Fruit fly (Drosophila melanogaster) whole organism, embryonic: ENCODE measurements around the gene CG15046.

Experiments
- Ada2b ChIP-seq: fragments of 200-800 bp; sonication (Bioruptor generic); IDR thresholded peaks from 2 replicates; pipeline ENCODE4 v1.3.6; 2022; ENCODE audit warnings: missing biosample characterization, missing genetic modification characterization
- Antp ChIP-seq: fragments of 200-800 bp; sonication (Bioruptor generic); optimal IDR thresholded peaks from 3 replicates; lab custom pipeline; 2016; ENCODE audit warnings: missing biosample characterization, missing genetic modification characterization
- Atf6 ChIP-seq: fragments of 200-800 bp; sonication (Bioruptor generic); IDR thresholded peaks from 2 replicates; pipeline ENCODE4 v1.3.6; 2022; ENCODE audit warnings: missing biosample characterization, missing genetic modification characterization
- CG11456 ChIP-seq: fragments of 200-800 bp; sonication (Bioruptor generic); IDR thresholded peaks from 3 replicates; pipeline ENCODE4 v1.3.6; 2022; ENCODE audit warnings: missing biosample characterization, missing genetic modification characterization
- CG12155 ChIP-seq: fragments of 200-800 bp; sonication (Bioruptor generic); optimal IDR thresholded peaks from 3 replicates; lab custom pipeline; 2016; ENCODE audit warnings: missing biosample characterization, missing genetic modification characterization
- CG12769 ChIP-seq: fragments of 200-800 bp; sonication (Bioruptor generic); optimal IDR thresholded peaks from 2 replicates; lab custom pipeline; 2019; ENCODE audit warnings: missing biosample characterization, mild to moderate bottlenecking, missing genetic modification characterization, moderate library complexity
- CG13894 ChIP-seq: fragments of 200-800 bp; sonication (Bioruptor generic); optimal IDR thresholded peaks from 3 replicates; lab custom pipeline; 2018; ENCODE audit warnings: missing biosample characterization, mild to moderate bottlenecking, missing genetic modification characterization, moderate library complexity
- CG15514 ChIP-seq: fragments of 200-800 bp; sonication (Bioruptor generic); optimal IDR thresholded peaks from 3 replicates; lab custom pipeline; 2017; ENCODE audit warnings: missing biosample characterization, missing genetic modification characterization, mild to moderate bottlenecking, moderate library complexity, missing genetic modification reagents
- CG1647 ChIP-seq: fragments of 200-800 bp; sonication (Bioruptor generic); optimal IDR thresholded peaks from 3 replicates; lab custom pipeline; 2016; ENCODE audit warnings: missing biosample characterization, missing genetic modification characterization
- CG18476 ChIP-seq: fragments of 200-800 bp; sonication (Bioruptor generic); optimal IDR thresholded peaks from 2 replicates; lab custom pipeline; 2016; ENCODE audit warnings: missing biosample characterization, mild to moderate bottlenecking, missing genetic modification characterization
- CG3163 ChIP-seq: fragments of 200-800 bp; sonication (Bioruptor generic); optimal IDR thresholded peaks from 3 replicates; lab custom pipeline; 2016; ENCODE audit warnings: missing biosample characterization, missing genetic modification characterization
- CG33557 ChIP-seq: fragments of 200-800 bp; sonication (Bioruptor generic); optimal IDR thresholded peaks from 2 replicates; lab custom pipeline; 2019; ENCODE audit warnings: missing biosample characterization, mild to moderate bottlenecking, missing genetic modification characterization, moderate library complexity
- CG7745 ChIP-seq: fragments of 200-800 bp; sonication (Bioruptor generic); optimal IDR thresholded peaks from 2 replicates; lab custom pipeline; 2018; ENCODE audit warnings: missing biosample characterization, mild to moderate bottlenecking, missing genetic modification characterization, moderate library complexity
- CG7786 ChIP-seq: fragments of 200-800 bp; sonication (Bioruptor generic); optimal IDR thresholded peaks from 2 replicates; lab custom pipeline; 2016; ENCODE audit warnings: missing biosample characterization, missing genetic modification characterization
- CG9215 ChIP-seq: fragments of 200-800 bp; sonication (Bioruptor generic); IDR thresholded peaks from 2 replicates; pipeline ENCODE4 v1.3.6; 2022; ENCODE audit warnings: missing biosample characterization, missing genetic modification characterization
- CG9876 ChIP-seq: fragments of 200-800 bp; sonication (Bioruptor generic); optimal IDR thresholded peaks from 2 replicates; lab custom pipeline; 2016; ENCODE audit warnings: missing biosample characterization, missing genetic modification characterization
- CG9932 ChIP-seq: fragments of 200-800 bp; sonication (Bioruptor generic); IDR thresholded peaks from 2 replicates; pipeline ENCODE4 v1.3.6; 2022; ENCODE audit warnings: missing biosample characterization, missing genetic modification characterization
- CoRest ChIP-seq: fragments of 200-800 bp; sonication (Bioruptor generic); optimal IDR thresholded peaks from 3 replicates; lab custom pipeline; 2018; ENCODE audit warnings: missing biosample characterization, mild to moderate bottlenecking, missing genetic modification characterization, moderate library complexity
- Dek ChIP-seq: fragments of 200-800 bp; sonication (Bioruptor generic); optimal IDR thresholded peaks from 3 replicates; lab custom pipeline; 2019; ENCODE audit warnings: missing biosample characterization, mild to moderate bottlenecking, missing genetic modification characterization, moderate library complexity
- E2f1 ChIP-seq: fragments of 200-800 bp; sonication (Bioruptor generic); IDR thresholded peaks from 2 replicates; pipeline ENCODE4 v1.3.6; 2022; ENCODE audit warnings: missing biosample characterization, missing genetic modification characterization
- GATAe ChIP-seq: fragments of 200-800 bp; sonication (Bioruptor generic); conservative IDR thresholded peaks from 2 replicates; pipeline ENCODE4 v1.3.6; 2022; ENCODE audit warnings: missing biosample characterization, missing genetic modification characterization
- Gug ChIP-seq: fragments of 200-800 bp; sonication (Bioruptor generic); IDR thresholded peaks from 4 replicates; pipeline ENCODE4 v1.3.6; 2022; ENCODE audit warnings: missing biosample characterization, missing genetic modification characterization
- Hmx ChIP-seq: fragments of 200-800 bp; sonication (Bioruptor generic); optimal IDR thresholded peaks from 2 replicates; lab custom pipeline; 2016; ENCODE audit warnings: missing biosample characterization, missing genetic modification characterization
- Max ChIP-seq: fragments of 200-800 bp; sonication (Bioruptor generic); optimal IDR thresholded peaks from 2 replicates; lab custom pipeline; 2016; ENCODE audit warnings: missing biosample characterization, mild to moderate bottlenecking, missing genetic modification characterization
- Meics ChIP-seq: fragments of 200-800 bp; sonication (Bioruptor generic); optimal IDR thresholded peaks from 2 replicates; lab custom pipeline; 2017; ENCODE audit warnings: missing biosample characterization, mild to moderate bottlenecking, missing genetic modification characterization
- Mrtf ChIP-seq: fragments of 200-800 bp; sonication (Bioruptor generic); IDR thresholded peaks from 3 replicates; pipeline ENCODE4 v1.3.6; 2022; ENCODE audit warnings: missing biosample characterization, missing genetic modification characterization
- Myb ChIP-seq: fragments of 200-800 bp; sonication (Bioruptor generic); optimal IDR thresholded peaks from 2 replicates; lab custom pipeline; 2016; ENCODE audit warnings: missing biosample characterization, missing genetic modification characterization
- NFAT ChIP-seq: fragments of 200-800 bp; sonication (Bioruptor generic); IDR thresholded peaks from 2 replicates; pipeline ENCODE4 v1.3.6; 2022; ENCODE audit warnings: missing biosample characterization, missing genetic modification characterization
- NK7.1 ChIP-seq: fragments of 200-800 bp; sonication (Bioruptor generic); optimal IDR thresholded peaks from 3 replicates; lab custom pipeline; 2016; ENCODE audit warnings: missing biosample characterization, missing genetic modification characterization
- Oaz ChIP-seq: fragments of 200-800 bp; sonication (Bioruptor generic); IDR thresholded peaks from 2 replicates; pipeline ENCODE4 v1.3.6; 2022; ENCODE audit warnings: missing biosample characterization, missing genetic modification characterization
- Ptx1 ChIP-seq: fragments of 200-800 bp; sonication (Bioruptor generic); IDR thresholded peaks from 2 replicates; pipeline ENCODE4 v1.3.6; 2022; ENCODE audit warnings: missing biosample characterization, missing genetic modification characterization
- Vsx1 ChIP-seq: fragments of 200-800 bp; sonication (Bioruptor generic); optimal IDR thresholded peaks from 2 replicates; lab custom pipeline; 2017; ENCODE audit warnings: missing biosample characterization, mild to moderate bottlenecking, missing genetic modification characterization, missing genetic modification reagents
- Xrp1 ChIP-seq: fragments of 200-800 bp; sonication (Bioruptor generic); IDR thresholded peaks from 2 replicates; pipeline ENCODE4 v1.3.6; 2022; ENCODE audit warnings: missing biosample characterization, missing genetic modification characterization
- ap ChIP-seq: fragments of 200-800 bp; sonication (Bioruptor generic); IDR thresholded peaks from 2 replicates; pipeline ENCODE4 v1.3.6; 2022; ENCODE audit warnings: missing biosample characterization, missing genetic modification characterization
- ase ChIP-seq: fragments of 200-800 bp; sonication (Bioruptor generic); IDR thresholded peaks from 3 replicates; pipeline ENCODE4 v1.3.6; 2022; ENCODE audit warnings: missing biosample characterization, missing genetic modification characterization
- bbx ChIP-seq: fragments of 200-800 bp; sonication (Bioruptor generic); IDR thresholded peaks from 2 replicates; pipeline ENCODE4 v1.3.6; 2022; ENCODE audit warnings: missing biosample characterization, missing genetic modification characterization; ENCODE audit not compliant: partially characterized antibody
- caup ChIP-seq: fragments of 200-800 bp; sonication (Bioruptor generic); optimal IDR thresholded peaks from 3 replicates; lab custom pipeline; 2017; ENCODE audit warnings: missing biosample characterization, mild to moderate bottlenecking, missing genetic modification characterization, moderate library complexity; ENCODE audit not compliant: severe bottlenecking
- cwo ChIP-seq: fragments of 200-800 bp; sonication (Bioruptor generic); optimal IDR thresholded peaks from 3 replicates; lab custom pipeline; 2017; ENCODE audit warnings: missing biosample characterization, missing genetic modification characterization, mild to moderate bottlenecking, moderate library complexity, missing genetic modification reagents
- da ChIP-seq: fragments of 200-800 bp; sonication (Bioruptor generic); optimal IDR thresholded peaks from 2 replicates; lab custom pipeline; 2016; ENCODE audit warnings: missing biosample characterization, missing genetic modification characterization
- dan ChIP-seq: fragments of 200-800 bp; sonication (Bioruptor generic); IDR thresholded peaks from 2 replicates; pipeline ENCODE4 v1.3.6; 2022; ENCODE audit warnings: missing biosample characterization, missing genetic modification characterization
- dpn ChIP-seq, 2 experiments: fragments of 200-800 bp; sonication (Bioruptor generic); optimal IDR thresholded peaks; 3 replicates each; lab custom pipeline; 2016; ENCODE audit warnings: missing biosample characterization in 2 of 2, missing genetic modification characterization in 2 of 2
- fu2 ChIP-seq: fragments of 200-800 bp; sonication (Bioruptor generic); optimal IDR thresholded peaks from 2 replicates; lab custom pipeline; 2016; ENCODE audit warnings: missing biosample characterization, missing genetic modification characterization
- grn ChIP-seq: fragments of 200-800 bp; sonication (Bioruptor generic); optimal IDR thresholded peaks from 3 replicates; lab custom pipeline; 2017; ENCODE audit warnings: missing biosample characterization, missing genetic modification characterization
- gsb ChIP-seq: fragments of 200-800 bp; sonication (Bioruptor generic); IDR thresholded peaks from 2 replicates; pipeline ENCODE4 v1.3.6; 2022; ENCODE audit warnings: missing biosample characterization, missing genetic modification characterization
- lab ChIP-seq: fragments of 200-800 bp; sonication (Bioruptor generic); optimal IDR thresholded peaks from 3 replicates; lab custom pipeline; 2017; ENCODE audit warnings: missing biosample characterization, missing genetic modification characterization, mild to moderate bottlenecking, moderate library complexity, missing genetic modification reagents
- nmo ChIP-seq: fragments of 200-800 bp; sonication (Bioruptor generic); optimal IDR thresholded peaks from 2 replicates; lab custom pipeline; 2018; ENCODE audit warnings: missing biosample characterization, mild to moderate bottlenecking, missing genetic modification characterization, moderate library complexity
- row ChIP-seq: fragments of 200-800 bp; sonication (Bioruptor generic); IDR thresholded peaks from 3 replicates; pipeline ENCODE4 v1.3.6; 2022; ENCODE audit warnings: missing biosample characterization, missing genetic modification characterization
- stc ChIP-seq: fragments of 200-800 bp; sonication (Bioruptor generic); IDR thresholded peaks from 2 replicates; pipeline ENCODE4 v1.3.6; 2022; ENCODE audit warnings: missing biosample characterization, missing genetic modification characterization
- ttk ChIP-seq: fragments of 200-800 bp; sonication (Bioruptor generic); IDR thresholded peaks from 2 replicates; pipeline ENCODE4 v2.1.2; 2022; ENCODE audit warnings: missing biosample characterization, missing genetic modification characterization
- zen2 ChIP-seq: fragments of 200-800 bp; sonication (Bioruptor generic); IDR thresholded peaks from 3 replicates; pipeline ENCODE4 v1.3.6; 2022; ENCODE audit warnings: missing biosample characterization, missing genetic modification characterization; ENCODE audit not compliant: partially characterized antibody

The CG15046 gene

DNA sequence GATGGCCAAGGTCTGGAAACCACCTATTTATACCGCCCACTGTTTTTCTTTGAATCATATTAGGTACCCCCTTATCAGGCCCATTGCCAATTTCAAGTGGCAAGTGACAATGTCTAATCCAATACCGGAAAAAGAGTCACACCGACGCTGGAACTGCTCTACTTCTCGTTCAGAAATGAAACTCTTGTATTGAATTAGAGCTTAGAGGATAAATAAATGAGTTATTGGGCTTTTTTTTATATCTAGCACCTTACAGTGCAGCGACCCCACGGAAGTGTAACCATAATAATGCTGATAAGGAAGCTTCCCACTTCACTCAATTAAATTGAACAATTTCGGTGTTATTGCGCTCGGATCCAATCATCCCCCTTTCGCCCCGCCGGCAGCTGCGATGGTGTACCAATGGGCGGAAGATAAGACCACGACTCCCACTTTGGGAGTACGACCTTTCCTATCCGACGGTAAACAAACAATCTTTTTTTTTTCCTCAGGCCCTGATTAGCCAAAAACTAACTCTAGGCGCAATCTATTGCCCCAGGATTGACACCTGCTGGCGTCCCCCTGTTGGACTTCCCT is 4.8 kb upstream of the CG15046 start, which contains the start of gene CG15043 (continued):
- TF ChIP-seq ase (GFP tag; lab: Robert Waterston, UW) (peak; percentile 55; the same call in 1 of the 3 replicates), Gug (GFP tag; lab: Robert Waterston, UW) (peak; percentile 55; the same call in 2 of the 4 replicates), bbx (GFP tag; lab: Robert Waterston, UW) (no peak), zen2 (GFP tag; lab: Robert Waterston, UW) (no peak), NK7.1 (GFP tag; lab: Kevin White, UChicago) (peak; percentile 18), row (GFP tag; lab: Robert Waterston, UW) (peak; percentile 70), Antp (peak; percentile 50), stc (GFP tag; lab: Robert Waterston, UW) (no peak), Ada2b (GFP tag; lab: Robert Waterston, UW) (peak; percentile 46; the same call in 1 of the 2 replicates), fu2 (GFP tag; lab: Kevin White, UChicago) (peak; percentile 9), Oaz (GFP tag; lab: Robert Waterston, UW) (no peak), CG13894 (tag; lab: Kevin White, UChicago) (peak; percentile 2), CG3163 (GFP tag; lab: Kevin White, UChicago) (no peak), lab (GFP tag; lab: Kevin White, UChicago) (peak; percentile 64), grn (GFP tag; lab: Kevin White, UChicago) (peak; percentile 14), Hmx (no peak), caup (GFP tag; lab: Kevin White, UChicago) (peak; percentile 52), nmo (GFP tag; lab: Kevin White, UChicago) (peak; percentile 6), Myb (GFP tag; lab: Kevin White, UChicago) (peak; percentile 29), CG12155 (GFP tag; lab: Kevin White, UChicago) (peak; percentile 14), CG7745 (tag; lab: Kevin White, UChicago) (no peak), GATAe (GFP tag; lab: Robert Waterston, UW) (peak; percentile 81), Atf6 (GFP tag; lab: Robert Waterston, UW) (peak; percentile 49; the same call in 1 of the 2 replicates), cwo (GFP tag; lab: Kevin White, UChicago) (peak; percentile 44), gsb (GFP tag; lab: Robert Waterston, UW) (peak; percentile 53), CG33557 (no peak), Xrp1 (GFP tag; lab: Robert Waterston, UW) (peak; percentile 38; the same call in 1 of the 2 replicates), CG15514 (GFP tag; lab: Kevin White, UChicago) (peak; percentile 37), da (GFP tag; lab: Kevin White, UChicago) (no peak), CG9876 (GFP tag; lab: Kevin White, UChicago) (no peak), CG9215 (GFP tag; lab: Robert Waterston, UW) (peak; percentile 60; the same call in 1 of the 2 replicates), Max (GFP tag; lab: Kevin White, UChicago) (no peak), NFAT (peak; percentile 36; the same call in 1 of the 2 replicates), CG7786 (GFP tag; lab: Kevin White, UChicago) (peak; percentile 49), ap (GFP tag; lab: Robert Waterston, UW) (0 out of 2 replicates have a peak, but pooled peaks have one; percentile 27), ttk (GFP tag; lab: Robert Waterston, UW) (0 out of 2 replicates have a peak, but pooled peaks have one; percentile 34), CG1647 (peak; percentile 6), Vsx1 (GFP tag; lab: Kevin White, UChicago) (no peak), E2f1 (GFP tag; lab: Robert Waterston, UW) (peak; percentile 49; the same call in 1 of the 2 replicates), CG11456 (GFP tag; lab: Robert Waterston, UW) (peak; percentile 73; the same call in 2 of the 3 replicates), CG9932 (GFP tag; lab: Robert Waterston, UW) (peak; percentile 54), dpn (GFP tag; optimal IDR thresholded peaks at IDR 0.05; lab: Kevin White, UChicago) (peak in 1 of 2 experiments; percentile 35), CG12769 (tag; lab: Kevin White, UChicago) (peak; percentile 61), CoRest (tag; lab: Kevin White, UChicago) (no peak), Meics (GFP tag; lab: Kevin White, UChicago) (peak; percentile 71), Dek (tag; lab: Kevin White, UChicago) (peak; percentile 12), Mrtf (GFP tag; lab: Robert Waterston, UW) (0 out of 3 replicates have a peak, but pooled peaks have one; percentile 33), Ptx1 (GFP tag; lab: Robert Waterston, UW) (peak; percentile 72), CG18476 (GFP tag; lab: Kevin White, UChicago) (peak; percentile 13), dan (GFP tag; lab: Robert Waterston, UW) (no peak)
